Worm (Caenorhabditis elegans) whole organism, young adult: ENCODE results near the gene C28H8.3.

ENCODE experiments used
- B0336.3 ChIP-seq: fragments of 200-800 bp; sonication (Bioruptor generic); IDR thresholded peaks from 2 replicates; pipeline ENCODE4 v1.3.6; 2022; ENCODE audit warnings: missing genetic modification characterization, missing compliant biosample characterization
- F33H1.4 ChIP-seq: fragments of 200-800 bp; sonication (Bioruptor generic); IDR thresholded peaks from 2 replicates; pipeline ENCODE4 v1.3.6; 2022; ENCODE audit warnings: missing genetic modification reagents, missing genetic modification characterization, missing compliant biosample characterization
- F37B4.10 ChIP-seq: fragments of 200-800 bp; sonication (Bioruptor generic); IDR thresholded peaks from 2 replicates; pipeline ENCODE4 v1.3.6; 2022; ENCODE audit warnings: missing genetic modification characterization, missing compliant biosample characterization
- F57A8.1 ChIP-seq: fragments of 200-800 bp; sonication (Bioruptor generic); optimal IDR thresholded peaks from 2 replicates; lab custom pipeline; 2018; ENCODE audit warnings: mild to moderate bottlenecking, missing genetic modification characterization, moderate library complexity, missing compliant biosample characterization
- K11D2.4 ChIP-seq: fragments of 200-800 bp; sonication (Bioruptor generic); IDR thresholded peaks from 2 replicates; pipeline ENCODE4 v1.3.6; 2022; ENCODE audit warnings: missing genetic modification reagents, missing genetic modification characterization, missing compliant biosample characterization
- K12H6.12 ChIP-seq: fragments of 200-800 bp; sonication (Bioruptor generic); optimal IDR thresholded peaks from 2 replicates; lab custom pipeline; 2018; ENCODE audit warnings: mild to moderate bottlenecking, missing genetic modification characterization, missing compliant biosample characterization
- T26A5.8 ChIP-seq: sonication (generic microtip); optimal IDR thresholded peaks from 2 replicates; lab custom pipeline; 2016; ENCODE audit warnings: missing genetic modification characterization, missing compliant biosample characterization
- Y67H2A.10 ChIP-seq: fragments of 200-800 bp; sonication (Bioruptor generic); conservative IDR thresholded peaks from 2 replicates; pipeline ENCODE4 v1.3.6; 2022; ENCODE audit warnings: missing genetic modification reagents, missing genetic modification characterization, missing compliant biosample characterization
- Y95B8A.8 ChIP-seq: fragments of 200-800 bp; sonication (Bioruptor generic); IDR thresholded peaks from 2 replicates; pipeline ENCODE4 v1.3.6; 2022; ENCODE audit warnings: missing genetic modification reagents, missing genetic modification characterization, missing compliant biosample characterization
- ama-1 ChIP-seq, 3 experiments: fragments of 150-350 bp in 1 of 3; sonication (generic microtip) in 2 of 3; optimal IDR thresholded peaks; 2 replicates each; lab custom pipeline; 2014 to 2018; ENCODE audit warnings: missing biosample characterization in 2 of 3, missing genetic modification characterization in 2 of 3, missing genetic modification reagents in 2 of 3
- attf-3 ChIP-seq: fragments of 200-800 bp; sonication (Bioruptor generic); conservative IDR thresholded peaks from 2 replicates; pipeline ENCODE4 v1.3.6; 2022; ENCODE audit warnings: missing genetic modification reagents, missing genetic modification characterization, missing compliant biosample characterization
- bed-1 ChIP-seq: fragments of 200-800 bp; sonication (Bioruptor generic); IDR thresholded peaks from 2 replicates; pipeline ENCODE4 v1.3.6; 2022; ENCODE audit warnings: missing genetic modification reagents, missing genetic modification characterization, missing compliant biosample characterization
- ccch-3 ChIP-seq: fragments of 200-800 bp; sonication (Bioruptor generic); optimal IDR thresholded peaks from 2 replicates; lab custom pipeline; 2018; ENCODE audit warnings: mild to moderate bottlenecking, missing genetic modification characterization, missing compliant biosample characterization
- cebp-1 ChIP-seq, 2 experiments: fragments of 200-800 bp in 1 of 2; sonication (Bioruptor generic) in 1 of 2; sonication (generic microtip) in 1 of 2; IDR thresholded peaks in 1 of 2; optimal IDR thresholded peaks in 1 of 2; 2 replicates each; pipeline versions ENCODE4 v1.3.6 to Lab custom; 2017 to 2022; ENCODE audit warnings: missing compliant biosample characterization in 2 of 2, missing genetic modification characterization in 2 of 2, mild to moderate bottlenecking in 1 of 2, missing genetic modification reagents in 1 of 2, moderate library complexity in 1 of 2
- ceh-91 ChIP-seq: fragments of 200-800 bp; sonication (Bioruptor generic); IDR thresholded peaks from 2 replicates; pipeline ENCODE4 v1.3.6; 2022; ENCODE audit warnings: missing genetic modification reagents, missing genetic modification characterization, missing compliant biosample characterization
- chd-7 ChIP-seq: sonication (generic microtip); optimal IDR thresholded peaks from 2 replicates; lab custom pipeline; 2016; ENCODE audit warnings: mild to moderate bottlenecking, missing genetic modification characterization, moderate library complexity, missing compliant biosample characterization
- dox-1 ChIP-seq: fragments of 200-800 bp; sonication (Bioruptor generic); IDR thresholded peaks from 2 replicates; pipeline ENCODE4 v1.3.6; 2022; ENCODE audit warnings: missing genetic modification reagents, missing genetic modification characterization, missing compliant biosample characterization
- egl-44 ChIP-seq: fragments of 200-800 bp; sonication (Bioruptor generic); IDR thresholded peaks from 2 replicates; pipeline ENCODE4 v1.3.6; 2022; ENCODE audit warnings: missing genetic modification reagents, missing genetic modification characterization, missing compliant biosample characterization
- him-1 ChIP-seq: sonication (generic microtip); optimal IDR thresholded peaks from 2 replicates; lab custom pipeline; 2016; ENCODE audit warnings: missing genotype, missing genetic modification reagents, missing genetic modification characterization, missing compliant biosample characterization
- hmg-1.2 ChIP-seq: fragments of 200-800 bp; sonication (Bioruptor generic); IDR thresholded peaks from 2 replicates; pipeline ENCODE4 v1.3.6; 2022; ENCODE audit warnings: missing genetic modification reagents, missing genetic modification characterization, missing compliant biosample characterization
- hmg-20 ChIP-seq: fragments of 200-800 bp; sonication (Bioruptor generic); IDR thresholded peaks from 2 replicates; pipeline ENCODE4 v1.3.6; 2022; ENCODE audit warnings: missing genetic modification reagents, missing genetic modification characterization, missing compliant biosample characterization
- hsf-1 ChIP-seq: fragments of 200-800 bp; sonication (Bioruptor generic); IDR thresholded peaks from 2 replicates; pipeline ENCODE4 v1.3.6; 2022; ENCODE audit warnings: missing genetic modification reagents, missing genetic modification characterization, missing compliant biosample characterization
- let-526 ChIP-seq: fragments of 200-800 bp; sonication (Bioruptor generic); IDR thresholded peaks from 2 replicates; pipeline ENCODE4 v1.3.6; 2022; ENCODE audit warnings: missing genetic modification reagents, missing genetic modification characterization, missing compliant biosample characterization
- lin-26 ChIP-seq: fragments of 200-800 bp; sonication (Bioruptor generic); IDR thresholded peaks from 2 replicates; pipeline ENCODE4 v1.3.6; 2022; ENCODE audit warnings: missing genetic modification reagents, missing genetic modification characterization, missing compliant biosample characterization
- lsl-1 ChIP-seq: fragments of 200-800 bp; sonication (Bioruptor generic); optimal IDR thresholded peaks from 2 replicates; lab custom pipeline; 2018; ENCODE audit warnings: mild to moderate bottlenecking, missing genetic modification characterization, moderate library complexity, missing compliant biosample characterization
- madf-10 ChIP-seq: sonication (generic microtip); optimal IDR thresholded peaks from 2 replicates; lab custom pipeline; 2016; ENCODE audit warnings: mild to moderate bottlenecking, missing genetic modification characterization, missing compliant biosample characterization
- madf-3 ChIP-seq: fragments of 200-800 bp; sonication (Bioruptor generic); IDR thresholded peaks from 2 replicates; pipeline ENCODE4 v1.3.6; 2022; ENCODE audit warnings: missing genetic modification reagents, missing genetic modification characterization, missing compliant biosample characterization
- madf-6 ChIP-seq: fragments of 200-800 bp; sonication (Bioruptor generic); IDR thresholded peaks from 2 replicates; pipeline ENCODE4 v1.3.6; 2022; ENCODE audit warnings: missing genetic modification reagents, missing genetic modification characterization, missing compliant biosample characterization
- madf-8 ChIP-seq: fragments of 200-800 bp; sonication (Bioruptor generic); conservative IDR thresholded peaks from 2 replicates; pipeline ENCODE4 v1.3.6; 2022; ENCODE audit warnings: missing genetic modification reagents, missing genetic modification characterization, missing compliant biosample characterization
- nfya-2 ChIP-seq: fragments of 200-800 bp; sonication (Bioruptor generic); IDR thresholded peaks from 2 replicates; pipeline ENCODE4 v1.3.6; 2022; ENCODE audit warnings: missing genetic modification reagents, missing genetic modification characterization, missing compliant biosample characterization
- nfyb-1 ChIP-seq: fragments of 200-800 bp; sonication (Bioruptor generic); IDR thresholded peaks from 2 replicates; pipeline ENCODE4 v1.3.6; 2022; ENCODE audit warnings: missing genetic modification reagents, missing genetic modification characterization, missing compliant biosample characterization
- nhr-120 ChIP-seq: fragments of 200-800 bp; sonication (Bioruptor generic); IDR thresholded peaks from 2 replicates; pipeline ENCODE4 v1.3.6; 2022; ENCODE audit warnings: missing genetic modification characterization, missing compliant biosample characterization
- nhr-80 ChIP-seq: sonication (generic microtip); optimal IDR thresholded peaks from 2 replicates; lab custom pipeline; 2016; ENCODE audit warnings: missing genetic modification characterization, missing compliant biosample characterization
- pbrm-1 ChIP-seq: fragments of 200-800 bp; sonication (Bioruptor generic); IDR thresholded peaks from 2 replicates; pipeline ENCODE4 v1.3.6; 2022; ENCODE audit warnings: missing genetic modification reagents, missing genetic modification characterization, missing compliant biosample characterization
- repo-1 ChIP-seq: sonication (generic microtip); optimal IDR thresholded peaks from 2 replicates; lab custom pipeline; 2017; ENCODE audit warnings: mild to moderate bottlenecking, missing genetic modification characterization, missing compliant biosample characterization
- sptf-2 ChIP-seq: fragments of 200-800 bp; sonication (Bioruptor generic); optimal IDR thresholded peaks from 2 replicates; lab custom pipeline; 2018; ENCODE audit warnings: mild to moderate bottlenecking, missing genetic modification characterization, missing compliant biosample characterization
- tbp1 ChIP-seq: fragments of 200-800 bp; sonication (Bioruptor generic); optimal IDR thresholded peaks from 2 replicates; lab custom pipeline; 2018; ENCODE audit warnings: mild to moderate bottlenecking, missing genetic modification characterization, missing compliant biosample characterization
- xnd-1 ChIP-seq: sonication (generic microtip); optimal IDR thresholded peaks from 2 replicates; lab custom pipeline; 2016; ENCODE audit warnings: missing genotype, missing genetic modification reagents, missing genetic modification characterization, missing compliant biosample characterization
- ztf-18 ChIP-seq: sonication (generic microtip); optimal IDR thresholded peaks from 2 replicates; lab custom pipeline; 2016; ENCODE audit warnings: missing genotype, mild to moderate bottlenecking, missing genetic modification characterization, missing compliant biosample characterization
- ztf-26 ChIP-seq: sonication (generic microtip); optimal IDR thresholded peaks from 2 replicates; lab custom pipeline; 2017; ENCODE audit warnings: missing genetic modification characterization, missing compliant biosample characterization

The C28H8.3 gene

DNA sequence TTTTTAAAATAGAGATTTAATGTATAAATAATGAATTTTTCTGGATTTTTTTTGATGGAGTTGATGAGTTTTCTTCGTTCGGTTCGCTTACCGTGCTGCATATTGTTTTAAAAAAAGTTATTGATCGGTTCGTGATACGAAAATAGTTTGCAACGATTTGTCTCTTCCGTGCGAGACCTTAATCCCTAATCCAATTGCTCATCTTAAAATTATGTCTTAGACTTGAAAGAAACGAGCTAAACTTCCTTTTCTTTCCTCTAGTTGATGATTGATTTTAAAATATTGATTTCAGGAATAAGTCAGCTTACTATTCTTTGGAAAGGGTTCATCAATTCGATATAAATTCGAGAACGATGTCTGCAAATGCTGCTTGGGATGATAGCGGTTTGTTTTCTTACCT lies at the start of gene C28H8.3:
C28H8.3 (plus strand) TSS at position 293 of the 400 bp plus-strand sequence.
- TF ChIP-seq F37B4.10 (GFP tag; lab: Robert Waterston, UW) (no peak), hsf-1 (GFP tag; lab: Robert Waterston, UW) (peak; percentile 53), nhr-120 (GFP tag; lab: Robert Waterston, UW) (no peak), attf-3 (GFP tag; lab: Robert Waterston, UW) (no peak), T26A5.8 (tag; lab: Kevin White, UChicago) (no peak), hmg-1.2 (peak; percentile 19; the same call in 1 of the 2 replicates), nfyb-1 (GFP tag; lab: Robert Waterston, UW) (peak; percentile 40; the same call in 1 of the 2 replicates), ceh-91 (GFP tag; lab: Robert Waterston, UW) (no peak), ztf-26 (tag; lab: Kevin White, UChicago) (no peak)
- TF ChIP-seq, all 124 proteins: peak for 3

DNA sequence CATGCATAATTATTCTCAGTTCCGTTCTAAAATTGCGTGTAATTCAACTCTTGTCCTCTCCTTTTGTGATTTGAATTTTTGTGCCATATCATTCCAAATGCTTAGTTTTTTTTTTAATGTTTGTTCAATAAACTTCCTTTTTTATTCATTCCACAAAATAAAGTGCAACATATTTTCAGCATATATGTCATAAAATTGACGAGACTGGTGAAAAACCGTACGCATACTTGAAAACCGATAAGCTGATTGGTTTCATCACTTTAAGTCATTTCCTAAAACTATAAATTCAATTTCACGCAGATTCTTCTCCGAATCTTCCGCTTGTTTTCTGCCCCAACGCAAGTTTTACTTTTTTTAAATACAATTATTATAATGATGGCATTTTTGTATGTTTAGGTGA lies 49.5 kb upstream of the C28H8.3 start, which contains the start of gene dpf-4:
dpf-4 (plus strand) TSS at position 301 of the 400 bp plus-strand sequence.
- TF ChIP-seq hmg-20 (GFP tag; lab: Robert Waterston, UW) (no peak), ama-1 (optimal IDR thresholded peaks at IDR 0.05; lab: Kevin White, UChicago) (peak; percentile 47), ama-1 (GFP tag; optimal IDR thresholded peaks at IDR 0.05; lab: Kevin White, UChicago) (no peak)

DNA sequence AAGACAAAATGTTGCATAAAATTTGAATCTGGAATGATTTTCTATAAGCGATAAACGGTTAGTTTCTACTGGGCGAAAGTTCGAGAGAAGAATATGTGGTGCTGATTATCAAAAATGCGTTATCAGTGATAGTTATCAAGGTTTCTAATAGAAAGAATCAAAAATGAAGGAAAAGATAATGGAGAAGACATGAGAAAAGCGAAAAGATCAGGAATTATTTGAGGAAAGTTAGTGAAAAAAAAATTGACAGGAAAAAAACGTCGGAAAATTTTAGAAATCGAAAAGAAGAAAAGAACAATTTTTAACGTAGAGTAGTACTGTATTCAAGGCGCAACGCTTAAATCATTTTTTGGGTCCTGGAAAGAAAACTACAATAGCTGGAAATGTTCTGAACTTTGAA lies 44.7 kb upstream of the C28H8.3 start, which contains the start of gene dnpp-1:
dnpp-1 (minus strand) TSS at position 30 of the 400 bp plus-strand sequence.
- no peak for TF ChIP-seq madf-10
- TF ChIP-seq cebp-1 (GFP tag; IDR thresholded peaks at IDR 0.05; lab: Robert Waterston, UW), result no peak
- TF ChIP-seq cebp-1 (tag; optimal IDR thresholded peaks at IDR 0.05; lab: Kevin White, UChicago), result no peak
- TF ChIP-seq lin-26, result no peak
- TF ChIP-seq sptf-2 (GFP tag; lab: Kevin White, UChicago), result no peak
- no peak for TF ChIP-seq Y95B8A.8 (GFP tag; lab: Robert Waterston, UW)
- no peak for TF ChIP-seq ztf-18
- TF ChIP-seq Y67H2A.10 (GFP tag; lab: Robert Waterston, UW), result no peak
- TF ChIP-seq chd-7 (tag; lab: Kevin White, UChicago), result no peak
- no peak for TF ChIP-seq F57A8.1
- TF ChIP-seq repo-1 (tag; lab: Kevin White, UChicago), result no peak
- peak; percentile 53 for TF ChIP-seq madf-8 (GFP tag; lab: Robert Waterston, UW)
- TF ChIP-seq xnd-1, result peak; percentile 68
- peak; percentile 12 for TF ChIP-seq tbp1 (GFP tag; lab: Kevin White, UChicago)
- TF ChIP-seq ccch-3 (GFP tag; lab: Kevin White, UChicago), result no peak
- no peak for TF ChIP-seq nfya-2
- 0 out of 2 replicates have a peak, but pooled peaks have one; percentile 22 for TF ChIP-seq dox-1 (GFP tag; lab: Robert Waterston, UW)
- no peak for TF ChIP-seq pbrm-1 (GFP tag; lab: Robert Waterston, UW)
- TF ChIP-seq him-1 (tag; lab: Kevin White, UChicago), result peak; percentile 41
- TF ChIP-seq let-526 (GFP tag; lab: Robert Waterston, UW), result no peak
- peak; percentile 57; the same call in 1 of the 2 replicates for TF ChIP-seq ceh-91 (GFP tag; lab: Robert Waterston, UW)
- TF ChIP-seq egl-44, result no peak
- no peak for TF ChIP-seq bed-1 (GFP tag; lab: Robert Waterston, UW)
- peak; percentile 82 for TF ChIP-seq madf-6 (GFP tag; lab: Robert Waterston, UW)
- TF ChIP-seq madf-3 (GFP tag; lab: Robert Waterston, UW), result no peak
- no peak for TF ChIP-seq K11D2.4 (GFP tag; lab: Robert Waterston, UW)
- TF ChIP-seq ztf-26 (tag; lab: Kevin White, UChicago), result no peak
- peak; percentile 92 for TF ChIP-seq lsl-1 (GFP tag; lab: Kevin White, UChicago)
- peak; percentile 87 for TF ChIP-seq F33H1.4 (GFP tag; lab: Robert Waterston, UW)
- no peak for TF ChIP-seq K12H6.12
- no peak for TF ChIP-seq B0336.3 (GFP tag; lab: Robert Waterston, UW)
- TF ChIP-seq nhr-80 (tag; lab: Kevin White, UChicago), result peak; percentile 69
- no peak for TF ChIP-seq hsf-1 (GFP tag; lab: Robert Waterston, UW)
